Fruit fly (Drosophila melanogaster) whole organism, prepupa: Measurements from ENCODE around the gene sau.

Experiments
- Blimp-1 ChIP-seq: fragments of 200-800 bp; sonication (Bioruptor generic); optimal IDR thresholded peaks from 3 replicates; lab custom pipeline; 2017; ENCODE audit warnings: missing biosample characterization, missing genetic modification characterization, mild to moderate bottlenecking, moderate library complexity, missing genetic modification reagents
- CG10631 ChIP-seq: fragments of 200-800 bp; sonication (Bioruptor generic); optimal IDR thresholded peaks from 2 replicates; lab custom pipeline; 2016; ENCODE audit warnings: missing biosample characterization, missing genetic modification characterization
- CG10669 ChIP-seq: fragments of 200-800 bp; sonication (Bioruptor generic); optimal IDR thresholded peaks from 3 replicates; lab custom pipeline; 2018; ENCODE audit warnings: missing biosample characterization, mild to moderate bottlenecking, missing genetic modification characterization, moderate library complexity
- CG11294 ChIP-seq: fragments of 200-800 bp; sonication (Bioruptor generic); IDR thresholded peaks from 2 replicates; pipeline ENCODE4 v1.3.6; 2022; ENCODE audit warnings: missing biosample characterization, missing genetic modification characterization
- CG11762 ChIP-seq: fragments of 200-800 bp; sonication (Bioruptor generic); optimal IDR thresholded peaks from 3 replicates; lab custom pipeline; 2016; ENCODE audit warnings: missing biosample characterization, missing genetic modification characterization; ENCODE audit not compliant: insufficient read depth
- CG11902 ChIP-seq: fragments of 200-800 bp; sonication (Bioruptor generic); optimal IDR thresholded peaks from 3 replicates; lab custom pipeline; 2016; ENCODE audit warnings: missing biosample characterization, missing genetic modification characterization
- CG15336 ChIP-seq: fragments of 200-800 bp; sonication (Bioruptor generic); IDR thresholded peaks from 2 replicates; pipeline ENCODE4 v1.3.6; 2022; ENCODE audit warnings: missing biosample characterization, missing genetic modification characterization
- CG16779 ChIP-seq: fragments of 200-800 bp; sonication (Bioruptor generic); optimal IDR thresholded peaks from 3 replicates; lab custom pipeline; 2017; ENCODE audit warnings: missing biosample characterization, mild to moderate bottlenecking, missing genetic modification characterization
- CG3032 ChIP-seq: fragments of 200-800 bp; optimal IDR thresholded peaks from 2 replicates; lab custom pipeline; 2019; ENCODE audit warnings: missing biosample characterization, mild to moderate bottlenecking, missing genetic modification characterization, moderate library complexity
- CG32006 ChIP-seq: fragments of 200-800 bp; sonication (Bioruptor generic); optimal IDR thresholded peaks from 3 replicates; lab custom pipeline; 2017; ENCODE audit warnings: missing biosample characterization, mild to moderate bottlenecking, missing genetic modification characterization
- CG34406 ChIP-seq: fragments of 200-800 bp; sonication (Bioruptor generic); optimal IDR thresholded peaks from 3 replicates; lab custom pipeline; 2016; ENCODE audit warnings: missing biosample characterization, missing genetic modification characterization
- CG3919 ChIP-seq: fragments of 200-800 bp; sonication (Bioruptor generic); optimal IDR thresholded peaks from 3 replicates; lab custom pipeline; 2016; ENCODE audit warnings: missing biosample characterization, missing genetic modification characterization
- CG6163 ChIP-seq: fragments of 200-800 bp; sonication (Bioruptor generic); IDR thresholded peaks from 3 replicates; pipeline ENCODE4 v1.3.6; 2022; ENCODE audit warnings: missing biosample characterization, missing genetic modification characterization
- CG6792 ChIP-seq: fragments of 200-800 bp; sonication (Bioruptor generic); optimal IDR thresholded peaks from 3 replicates; lab custom pipeline; 2016; ENCODE audit warnings: missing biosample characterization, missing genetic modification characterization
- CG6808 ChIP-seq: fragments of 200-800 bp; sonication (Bioruptor generic); optimal IDR thresholded peaks from 3 replicates; lab custom pipeline; 2017; ENCODE audit warnings: missing biosample characterization, missing genetic modification characterization, mild to moderate bottlenecking, moderate library complexity, missing genetic modification reagents
- CG7368 ChIP-seq: fragments of 200-800 bp; sonication (Bioruptor generic); optimal IDR thresholded peaks from 3 replicates; lab custom pipeline; 2016; ENCODE audit warnings: missing biosample characterization, missing genetic modification characterization
- CG8119 ChIP-seq: fragments of 200-800 bp; sonication (Bioruptor generic); IDR thresholded peaks from 3 replicates; pipeline ENCODE4 v1.3.6; 2022; ENCODE audit warnings: missing biosample characterization, missing genetic modification characterization
- CG8319 ChIP-seq: fragments of 200-800 bp; sonication (Bioruptor generic); optimal IDR thresholded peaks from 3 replicates; lab custom pipeline; 2016; ENCODE audit warnings: missing biosample characterization, missing genetic modification characterization
- CG9139 ChIP-seq: fragments of 200-800 bp; sonication (Bioruptor generic); optimal IDR thresholded peaks from 3 replicates; lab custom pipeline; 2017; ENCODE audit warnings: missing biosample characterization, mild to moderate bottlenecking, missing genetic modification characterization
- Eip75B ChIP-seq: fragments of 200-800 bp; sonication (Bioruptor generic); optimal IDR thresholded peaks from 3 replicates; lab custom pipeline; 2016; ENCODE audit warnings: missing biosample characterization, missing genetic modification characterization
- Eip78C ChIP-seq: fragments of 200-800 bp; sonication (Bioruptor generic); peaks from one replicate; lab custom pipeline; 2016; ENCODE audit warnings: missing biosample characterization, missing genetic modification characterization
- Eip93F ChIP-seq: fragments of 200-800 bp; sonication (Bioruptor generic); optimal IDR thresholded peaks from 2 replicates; lab custom pipeline; 2016; ENCODE audit warnings: missing biosample characterization, mild to moderate bottlenecking, missing genetic modification characterization
- Ets21C ChIP-seq: fragments of 200-800 bp; sonication (Bioruptor generic); optimal IDR thresholded peaks from 3 replicates; lab custom pipeline; 2016; ENCODE audit warnings: missing biosample characterization, missing genetic modification characterization
- Gug ChIP-seq: fragments of 200-800 bp; sonication (Bioruptor generic); IDR thresholded peaks from 2 replicates; pipeline ENCODE4 v1.3.6; 2022; ENCODE audit warnings: missing biosample characterization, missing genetic modification characterization
- Hr38 ChIP-seq: sonication (Bioruptor generic); optimal IDR thresholded peaks from 2 replicates; lab custom pipeline; 2016; ENCODE audit warnings: missing biosample characterization, missing genetic modification characterization
- Hr39 ChIP-seq: fragments of 200-800 bp; sonication (Bioruptor generic); optimal IDR thresholded peaks from 2 replicates; lab custom pipeline; 2016; ENCODE audit warnings: missing biosample characterization, missing genetic modification characterization
- Hr4 ChIP-seq: fragments of 200-800 bp; sonication (Bioruptor generic); optimal IDR thresholded peaks from 3 replicates; lab custom pipeline; 2016; ENCODE audit warnings: missing biosample characterization, missing genetic modification characterization
- Lpt ChIP-seq: fragments of 200-800 bp; sonication (Bioruptor generic); optimal IDR thresholded peaks from 3 replicates; lab custom pipeline; 2016; ENCODE audit warnings: missing biosample characterization, missing genetic modification characterization
- Met ChIP-seq: fragments of 200-800 bp; sonication (Bioruptor generic); optimal IDR thresholded peaks from 3 replicates; lab custom pipeline; 2016; ENCODE audit warnings: missing biosample characterization, missing genetic modification characterization
- OdsH ChIP-seq: fragments of 200-800 bp; sonication (Bioruptor generic); optimal IDR thresholded peaks from 3 replicates; lab custom pipeline; 2016; ENCODE audit warnings: missing biosample characterization, missing genetic modification characterization
- Smox ChIP-seq: fragments of 200-800 bp; sonication (Bioruptor generic); optimal IDR thresholded peaks from 3 replicates; lab custom pipeline; 2016; ENCODE audit warnings: missing biosample characterization, missing genetic modification characterization
- Sox102F ChIP-seq: fragments of 200-800 bp; sonication (Bioruptor generic); optimal IDR thresholded peaks from 2 replicates; lab custom pipeline; 2016; ENCODE audit warnings: missing biosample characterization, mild to moderate bottlenecking, missing genetic modification characterization
- Sox14 ChIP-seq: fragments of 200-800 bp; sonication (Bioruptor generic); optimal IDR thresholded peaks from 3 replicates; lab custom pipeline; 2016; ENCODE audit warnings: missing biosample characterization, missing genetic modification characterization
- achi ChIP-seq: fragments of 200-800 bp; sonication (Bioruptor generic); optimal IDR thresholded peaks from 3 replicates; lab custom pipeline; 2016; ENCODE audit warnings: missing biosample characterization, missing genetic modification characterization
- acj6 ChIP-seq: fragments of 200-800 bp; sonication (Bioruptor generic); optimal IDR thresholded peaks from 3 replicates; lab custom pipeline; 2016; ENCODE audit warnings: missing biosample characterization, missing genetic modification characterization
- cyc ChIP-seq: fragments of 200-800 bp; sonication (Bioruptor generic); optimal IDR thresholded peaks from 3 replicates; lab custom pipeline; 2016; ENCODE audit warnings: missing biosample characterization, missing genetic modification characterization
- dac ChIP-seq: fragments of 200-800 bp; sonication (Bioruptor generic); optimal IDR thresholded peaks from 2 replicates; lab custom pipeline; 2017; ENCODE audit warnings: missing biosample characterization, mild to moderate bottlenecking, missing genetic modification characterization
- dsx ChIP-seq: fragments of 200-800 bp; optimal IDR thresholded peaks from 3 replicates; lab custom pipeline; 2019; ENCODE audit warnings: missing biosample characterization, mild to moderate bottlenecking, missing genetic modification characterization, moderate library complexity; ENCODE audit not compliant: poor library complexity, severe bottlenecking
- eg ChIP-seq: fragments of 200-800 bp; sonication (Bioruptor generic); IDR thresholded peaks from 3 replicates; pipeline ENCODE4 v1.3.6; 2022; ENCODE audit warnings: missing biosample characterization, missing genetic modification characterization
- fd85E ChIP-seq: fragments of 200-800 bp; sonication (Bioruptor generic); optimal IDR thresholded peaks from 3 replicates; lab custom pipeline; 2016; ENCODE audit warnings: missing biosample characterization, missing genetic modification characterization
- fkh ChIP-seq: fragments of 200-800 bp; sonication (Bioruptor generic); optimal IDR thresholded peaks from 3 replicates; lab custom pipeline; 2017; ENCODE audit warnings: missing biosample characterization, mild to moderate bottlenecking, missing genetic modification characterization, moderate library complexity
- lz ChIP-seq: fragments of 200-800 bp; sonication (Bioruptor generic); optimal IDR thresholded peaks from 3 replicates; lab custom pipeline; 2016; ENCODE audit warnings: missing biosample characterization, missing genetic modification characterization
- net ChIP-seq: fragments of 200-800 bp; sonication (Bioruptor generic); optimal IDR thresholded peaks from 3 replicates; lab custom pipeline; 2016; ENCODE audit warnings: missing biosample characterization, missing genetic modification characterization
- pdm3 ChIP-seq: fragments of 200-800 bp; sonication (Bioruptor generic); optimal IDR thresholded peaks from 3 replicates; lab custom pipeline; 2016; ENCODE audit warnings: missing biosample characterization, missing genetic modification characterization
- salr ChIP-seq, 2 experiments: fragments of 200-800 bp; sonication (Bioruptor generic); optimal IDR thresholded peaks; 3 replicates each; lab custom pipeline; 2016 to 2018; ENCODE audit warnings: missing biosample characterization in 2 of 2, missing genetic modification characterization in 2 of 2, mild to moderate bottlenecking in 1 of 2
- spab ChIP-seq: fragments of 200-800 bp; sonication (Bioruptor generic); optimal IDR thresholded peaks from 2 replicates; lab custom pipeline; 2017; ENCODE audit warnings: missing biosample characterization, mild to moderate bottlenecking, missing genetic modification characterization, missing genetic modification reagents
- ss ChIP-seq, 2 experiments: fragments of 200-800 bp; sonication (Bioruptor generic); optimal IDR thresholded peaks; 2 replicates in 1 of 2; 3 replicates in 1 of 2; lab custom pipeline; 2017 to 2018; ENCODE audit warnings: mild to moderate bottlenecking in 2 of 2, missing biosample characterization in 2 of 2, missing genetic modification characterization in 2 of 2, moderate library complexity in 1 of 2
- svp ChIP-seq: fragments of 200-800 bp; sonication (Bioruptor generic); peaks from one replicate; lab custom pipeline; 2016; ENCODE audit warnings: missing biosample characterization, missing genetic modification characterization
- topi ChIP-seq: fragments of 200-800 bp; sonication (Bioruptor generic); optimal IDR thresholded peaks from 3 replicates; lab custom pipeline; 2016; ENCODE audit warnings: missing biosample characterization, missing genetic modification characterization
- vri ChIP-seq: fragments of 200-800 bp; sonication (Bioruptor generic); optimal IDR thresholded peaks from 3 replicates; lab custom pipeline; 2016; ENCODE audit warnings: missing biosample characterization, mild to moderate bottlenecking, missing genetic modification characterization

Gene sau

dm6 chr2L:2198613-2199432, 27.3 kb upstream of the sau start:
- TF ChIP-seq Eip78C (peak; percentile 99), CG16779 (tag; lab: Kevin White, UChicago) (peak; percentile 94), fkh (GFP tag; lab: Kevin White, UChicago) (peak; percentile 79), lz (GFP tag; lab: Kevin White, UChicago) (peak; percentile 99), CG11762 (peak; percentile 98), CG15336 (GFP tag; lab: Robert Waterston, UW) (no peak), pdm3 (GFP tag; lab: Kevin White, UChicago) (peak; percentile 99), CG34406 (GFP tag; lab: Kevin White, UChicago) (peak; percentile 98), Hr38 (peak; percentile 51), CG6808 (GFP tag; lab: Kevin White, UChicago) (peak; percentile 94), net (GFP tag; lab: Kevin White, UChicago) (peak; percentile 97), CG32006 (GFP tag; lab: Kevin White, UChicago) (peak; percentile 98), acj6 (GFP tag; lab: Kevin White, UChicago) (peak; percentile 99), Sox14 (GFP tag; lab: Kevin White, UChicago) (peak; percentile 99), dac (GFP tag; lab: Kevin White, UChicago) (peak; percentile 92), Hr39 (GFP tag; lab: Kevin White, UChicago) (peak; percentile 99), fd85E (GFP tag; lab: Kevin White, UChicago) (peak; percentile 92), ss (GFP tag; optimal IDR thresholded peaks at IDR 0.05; lab: Kevin White, UChicago) (peak; percentile 92 to 93), Hr4 (peak; percentile 98), Blimp-1 (GFP tag; lab: Kevin White, UChicago) (peak; percentile 90), salr (GFP tag; optimal IDR thresholded peaks at IDR 0.05; lab: Kevin White, UChicago) (peak; percentile 94 to 98), vri (GFP tag; lab: Kevin White, UChicago) (peak; percentile 100), CG7368 (GFP tag; lab: Kevin White, UChicago) (peak; percentile 94), CG8119 (no peak), dsx (GFP tag; lab: Kevin White, UChicago) (peak; percentile 94), cyc (GFP tag; lab: Kevin White, UChicago) (peak; percentile 99), CG6792 (GFP tag; lab: Kevin White, UChicago) (peak; percentile 98), Sox102F (peak; percentile 99), topi (GFP tag; lab: Kevin White, UChicago) (peak; percentile 99), CG3032 (tag; lab: Kevin White, UChicago) (peak; percentile 97), eg (GFP tag; lab: Robert Waterston, UW) (no peak), Gug (no peak), achi (GFP tag; lab: Kevin White, UChicago) (peak; percentile 97), CG8319 (GFP tag; lab: Kevin White, UChicago) (peak; percentile 98), CG10669 (GFP tag; lab: Kevin White, UChicago) (peak; percentile 94), Lpt (GFP tag; lab: Kevin White, UChicago) (peak; percentile 97), Met (GFP tag; lab: Kevin White, UChicago) (peak; percentile 99), svp (GFP tag; lab: Kevin White, UChicago) (peak; percentile 99), OdsH (GFP tag; lab: Kevin White, UChicago) (peak; percentile 98), Eip75B (GFP tag; lab: Kevin White, UChicago) (peak; percentile 99), Eip93F (GFP tag; lab: Kevin White, UChicago) (no peak), CG3919 (GFP tag; lab: Kevin White, UChicago) (peak; percentile 99), Smox (GFP tag; lab: Kevin White, UChicago) (peak; percentile 99), CG10631 (peak; percentile 99), CG6163 (GFP tag; lab: Robert Waterston, UW) (no peak), CG11294 (GFP tag; lab: Robert Waterston, UW) (no peak), CG9139 (peak; percentile 90), Ets21C (peak; percentile 98), spab (GFP tag; lab: Kevin White, UChicago) (peak; percentile 96), CG11902 (GFP tag; lab: Kevin White, UChicago) (peak; percentile 98)
